Fruit fly (Drosophila melanogaster): ENCODE data around the gene SF1.

SF1 gene

dm6 chr3R:17536594-17537158 is 3.5 kb upstream of the SF1 start:
- peak; percentile 63 for TF ChIP-seq rgr (GFP tag; optimal IDR thresholded peaks at IDR 0.05)
- TF ChIP-seq OdsH (GFP tag; optimal IDR thresholded peaks at IDR 0.05), result peak; percentile 50
- TF ChIP-seq Myc (optimal IDR thresholded peaks at IDR 0.05), result no peak
- no peak for TF ChIP-seq pan (optimal IDR thresholded peaks at IDR 0.05)
- peak; percentile 9 for TF ChIP-seq psq (GFP tag; optimal IDR thresholded peaks at IDR 0.05)
- peak; percentile 25 for TF ChIP-seq h (GFP tag; optimal IDR thresholded peaks at IDR 0.05)
- no peak for TF ChIP-seq lola (GFP tag; optimal IDR thresholded peaks at IDR 0.05)
- no peak for TF ChIP-seq dmrt93B (GFP tag; optimal IDR thresholded peaks at IDR 0.05)
- no peak for TF ChIP-seq Hr83 (GFP tag; optimal IDR thresholded peaks at IDR 0.05; ENCODE audit: poor library complexity, severe bottlenecking)
- no peak for TF ChIP-seq Vsx2 (GFP tag; optimal IDR thresholded peaks at IDR 0.05; ENCODE audit: partially characterized antibody)
- TF ChIP-seq Dfd (GFP tag; optimal IDR thresholded peaks at IDR 0.05), result no peak
- no peak for TF ChIP-seq brk (GFP tag; optimal IDR thresholded peaks at IDR 0.05)
- peak; percentile 17 for TF ChIP-seq br (GFP tag; optimal IDR thresholded peaks at IDR 0.05)
- TF ChIP-seq dl (GFP tag; optimal IDR thresholded peaks at IDR 0.05; ENCODE audit: insufficient read depth in 1 of 2, partially characterized antibody in 2 of 2), result no peak
- no peak for TF ChIP-seq fru (GFP tag; optimal IDR thresholded peaks at IDR 0.05)
- no peak for TF ChIP-seq Abd-B (GFP tag; optimal IDR thresholded peaks at IDR 0.05)
- no peak for TF ChIP-seq Sp1 (GFP tag; optimal IDR thresholded peaks at IDR 0.05)
- TF ChIP-seq CrebA (GFP tag; optimal IDR thresholded peaks at IDR 0.05; ENCODE audit: borderline replicate concordance), result no peak
- TF ChIP-seq Rel (GFP tag; optimal IDR thresholded peaks at IDR 0.05), result no peak
- TF ChIP-seq Rel (tag; optimal IDR thresholded peaks at IDR 0.05), result no peak
- TF ChIP-seq Dif (GFP tag; optimal IDR thresholded peaks at IDR 0.05; ENCODE audit: partially characterized antibody), result no peak
- TF ChIP-seq ey (GFP tag; optimal IDR thresholded peaks at IDR 0.05), result peak; percentile 44
- no peak for TF ChIP-seq N (GFP tag; optimal IDR thresholded peaks at IDR 0.05)
- TF ChIP-seq Hr78 (GFP tag; optimal IDR thresholded peaks at IDR 0.05), result no peak
- TF ChIP-seq Hnf4 (GFP tag; optimal IDR thresholded peaks at IDR 0.05), result no peak
- no peak for TF ChIP-seq CG32264 (GFP tag; optimal IDR thresholded peaks at IDR 0.05)
- peak in 1 of 2 experiments; percentile 43 for TF ChIP-seq foxo (GFP tag; optimal IDR thresholded peaks at IDR 0.05)

- no peak for TF ChIP-seq Mio (GFP tag; optimal IDR thresholded peaks at IDR 0.05)
- TF ChIP-seq tai (GFP tag; optimal IDR thresholded peaks at IDR 0.05), result no peak
- TF ChIP-seq psq (GFP tag; optimal IDR thresholded peaks at IDR 0.05), result no peak
- no peak for TF ChIP-seq Dfd (GFP tag; optimal IDR thresholded peaks at IDR 0.05)
- TF ChIP-seq rgr (GFP tag; optimal IDR thresholded peaks at IDR 0.05), result no peak
- TF ChIP-seq Rel (GFP tag; optimal IDR thresholded peaks at IDR 0.05), result no peak
- TF ChIP-seq Rel (tag; optimal IDR thresholded peaks at IDR 0.05), result no peak
- no peak for TF ChIP-seq Hnf4 (GFP tag; optimal IDR thresholded peaks at IDR 0.05)
- TF ChIP-seq dl (GFP tag; optimal IDR thresholded peaks at IDR 0.05; ENCODE audit: insufficient read depth in 1 of 2, partially characterized antibody in 2 of 2), result no peak
- no peak for TF ChIP-seq fru (GFP tag; optimal IDR thresholded peaks at IDR 0.05)
- no peak for TF ChIP-seq dsf (GFP tag; optimal IDR thresholded peaks at IDR 0.05; ENCODE audit: borderline replicate concordance)
- no peak for TF ChIP-seq CrebA (GFP tag; optimal IDR thresholded peaks at IDR 0.05; ENCODE audit: borderline replicate concordance)
- TF ChIP-seq woc (GFP tag; optimal IDR thresholded peaks at IDR 0.05), result no peak
- no peak for TF ChIP-seq lola (GFP tag; optimal IDR thresholded peaks at IDR 0.05)
- no peak for TF ChIP-seq Sp1 (GFP tag; optimal IDR thresholded peaks at IDR 0.05)
- no peak for TF ChIP-seq ey (GFP tag; optimal IDR thresholded peaks at IDR 0.05)
- no peak for TF ChIP-seq CG9705 (GFP tag; optimal IDR thresholded peaks at IDR 0.05)
- TF ChIP-seq br (GFP tag; optimal IDR thresholded peaks at IDR 0.05), result no peak
- TF ChIP-seq foxo (GFP tag; optimal IDR thresholded peaks at IDR 0.05), result no peak
These were observed 239 bp downstream of the SF1 start for dm6 chr3R:17540497-17540822.

DNA sequence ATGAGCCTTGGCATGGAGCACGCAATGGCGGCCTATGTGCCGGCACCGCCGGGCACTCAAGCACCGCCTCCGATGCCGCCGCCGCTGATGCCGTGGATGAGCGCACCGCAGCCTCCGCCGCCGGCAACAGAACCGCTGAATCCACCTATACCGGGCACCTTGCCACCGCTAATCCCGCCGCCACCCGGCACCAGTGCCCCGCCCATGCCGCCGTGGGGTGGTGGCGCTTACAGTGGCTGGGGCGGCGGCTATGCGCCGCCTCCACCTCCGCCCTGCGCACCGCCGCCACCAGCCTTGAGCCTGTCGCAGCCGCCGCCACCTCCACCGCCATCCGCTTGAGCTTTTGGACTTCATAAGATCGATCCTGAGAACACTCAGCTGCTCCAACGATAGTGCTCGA is 4.4 kb downstream of the SF1 start:
- TF ChIP-seq dl (GFP tag; optimal IDR thresholded peaks at IDR 0.05; ENCODE audit: insufficient read depth in 1 of 2, partially characterized antibody in 2 of 2), result no peak
- peak; percentile 94 for TF ChIP-seq Dfd (GFP tag; optimal IDR thresholded peaks at IDR 0.05)

- TF ChIP-seq Rel (GFP tag; optimal IDR thresholded peaks at IDR 0.05), result no peak
- TF ChIP-seq Rel (tag; optimal IDR thresholded peaks at IDR 0.05), result no peak
- no peak for TF ChIP-seq pan (optimal IDR thresholded peaks at IDR 0.05)
- no peak for TF ChIP-seq Dfd (GFP tag; optimal IDR thresholded peaks at IDR 0.05)
- TF ChIP-seq br (GFP tag; optimal IDR thresholded peaks at IDR 0.05), result no peak
- no peak for TF ChIP-seq lola (GFP tag; optimal IDR thresholded peaks at IDR 0.05)
- TF ChIP-seq CG32264 (GFP tag; optimal IDR thresholded peaks at IDR 0.05), result no peak
- no peak for TF ChIP-seq h (GFP tag; optimal IDR thresholded peaks at IDR 0.05)
- TF ChIP-seq dmrt93B (GFP tag; optimal IDR thresholded peaks at IDR 0.05), result no peak
- no peak for TF ChIP-seq brk (GFP tag; optimal IDR thresholded peaks at IDR 0.05)
- no peak for TF ChIP-seq GATAd (GFP tag; optimal IDR thresholded peaks at IDR 0.05)
These were observed 6.0 kb downstream of the SF1 start, which contains the start of gene Prx3 for dm6 chr3R:17546115-17546705. Gene Prx3 (minus strand): TSS chr3R:17546531.
